Fruit fly (Drosophila melanogaster) whole organism, prepupa: ENCODE results near the gene RabX5.

Experiments
- Blimp-1 ChIP-seq: fragments of 200-800 bp; sonication (Bioruptor generic); optimal IDR thresholded peaks from 3 replicates; lab custom pipeline; 2017; ENCODE audit warnings: missing biosample characterization, missing genetic modification characterization, mild to moderate bottlenecking, moderate library complexity, missing genetic modification reagents
- CG3919 ChIP-seq: fragments of 200-800 bp; sonication (Bioruptor generic); optimal IDR thresholded peaks from 3 replicates; lab custom pipeline; 2016; ENCODE audit warnings: missing biosample characterization, missing genetic modification characterization
- CG4318 ChIP-seq: fragments of 200-800 bp; sonication (Bioruptor generic); optimal IDR thresholded peaks from 3 replicates; lab custom pipeline; 2017; ENCODE audit warnings: missing biosample characterization, mild to moderate bottlenecking, missing genetic modification characterization
- CG6808 ChIP-seq: fragments of 200-800 bp; sonication (Bioruptor generic); optimal IDR thresholded peaks from 3 replicates; lab custom pipeline; 2017; ENCODE audit warnings: missing biosample characterization, missing genetic modification characterization, mild to moderate bottlenecking, moderate library complexity, missing genetic modification reagents
- CG8119 ChIP-seq: fragments of 200-800 bp; sonication (Bioruptor generic); IDR thresholded peaks from 3 replicates; pipeline ENCODE4 v1.3.6; 2022; ENCODE audit warnings: missing biosample characterization, missing genetic modification characterization
- Eip93F ChIP-seq: fragments of 200-800 bp; sonication (Bioruptor generic); optimal IDR thresholded peaks from 2 replicates; lab custom pipeline; 2016; ENCODE audit warnings: missing biosample characterization, mild to moderate bottlenecking, missing genetic modification characterization
- Hr38 ChIP-seq: sonication (Bioruptor generic); optimal IDR thresholded peaks from 2 replicates; lab custom pipeline; 2016; ENCODE audit warnings: missing biosample characterization, missing genetic modification characterization
- Hr39 ChIP-seq: fragments of 200-800 bp; sonication (Bioruptor generic); optimal IDR thresholded peaks from 2 replicates; lab custom pipeline; 2016; ENCODE audit warnings: missing biosample characterization, missing genetic modification characterization
- Sox14 ChIP-seq: fragments of 200-800 bp; sonication (Bioruptor generic); optimal IDR thresholded peaks from 3 replicates; lab custom pipeline; 2016; ENCODE audit warnings: missing biosample characterization, missing genetic modification characterization
- Sox15 ChIP-seq: fragments of 200-800 bp; sonication (Bioruptor generic); optimal IDR thresholded peaks from 3 replicates; lab custom pipeline; 2016; ENCODE audit warnings: missing biosample characterization, missing genetic modification characterization
- achi ChIP-seq: fragments of 200-800 bp; sonication (Bioruptor generic); optimal IDR thresholded peaks from 3 replicates; lab custom pipeline; 2016; ENCODE audit warnings: missing biosample characterization, missing genetic modification characterization
- cyc ChIP-seq: fragments of 200-800 bp; sonication (Bioruptor generic); optimal IDR thresholded peaks from 3 replicates; lab custom pipeline; 2016; ENCODE audit warnings: missing biosample characterization, missing genetic modification characterization
- dsx ChIP-seq: fragments of 200-800 bp; optimal IDR thresholded peaks from 3 replicates; lab custom pipeline; 2019; ENCODE audit warnings: missing biosample characterization, mild to moderate bottlenecking, missing genetic modification characterization, moderate library complexity; ENCODE audit not compliant: poor library complexity, severe bottlenecking
- vri ChIP-seq: fragments of 200-800 bp; sonication (Bioruptor generic); optimal IDR thresholded peaks from 3 replicates; lab custom pipeline; 2016; ENCODE audit warnings: missing biosample characterization, mild to moderate bottlenecking, missing genetic modification characterization

- no peak for TF ChIP-seq cyc
- TF ChIP-seq CG8119: no peak
- no peak for TF ChIP-seq Hr38 (GFP tag; lab: Kevin White, UChicago)
- no peak for TF ChIP-seq dsx (GFP tag; lab: Kevin White, UChicago)
- TF ChIP-seq Hr39 (GFP tag; lab: Kevin White, UChicago): peak; percentile 23
- peak; percentile 2 for TF ChIP-seq CG3919 (GFP tag; lab: Kevin White, UChicago)
- TF ChIP-seq Sox14: peak; percentile 17
- TF ChIP-seq CG6808: peak; percentile 46
- no peak for TF ChIP-seq Blimp-1 (GFP tag; lab: Kevin White, UChicago)
- TF ChIP-seq vri (GFP tag; lab: Kevin White, UChicago): no peak
- TF ChIP-seq achi: no peak
- no peak for TF ChIP-seq Eip93F (GFP tag; lab: Kevin White, UChicago)
- TF ChIP-seq Sox15 (GFP tag; lab: Kevin White, UChicago): no peak
- no peak for TF ChIP-seq CG4318 (GFP tag; lab: Kevin White, UChicago)
Observed at dm6 chr3L:1711218-1711617, 41.3 kb upstream of the RabX5 start.
